Worm (Caenorhabditis elegans) whole organism, midembryonic: ENCODE results near the gene his-4.
"Not testable (repeated sequence)": the region's sequence is repeated elsewhere in the genome, so short reads cannot be mapped to it uniquely, and the experiment has no call there.

Experiments used
- T22C8.4 ChIP-seq: fragments of 200-800 bp; sonication (Bioruptor generic); IDR thresholded peaks from 2 replicates; pipeline ENCODE4 v1.3.6; 2022; ENCODE audit warnings: missing genetic modification characterization, missing compliant biosample characterization
- cog-1 ChIP-seq: sonication (generic microtip); optimal IDR thresholded peaks from 2 replicates; lab custom pipeline; 2016; ENCODE audit warnings: missing genetic modification characterization, missing compliant biosample characterization
- flt-1 ChIP-seq: fragments of 200-800 bp; sonication (Bioruptor generic); IDR thresholded peaks from 2 replicates; pipeline ENCODE4 v1.3.6; 2022; ENCODE audit warnings: missing genetic modification characterization, missing compliant biosample characterization
- klf-2 ChIP-seq: fragments of 200-800 bp; sonication (Bioruptor generic); conservative IDR thresholded peaks from 2 replicates; pipeline ENCODE4 v1.3.6; 2022; ENCODE audit warnings: missing genetic modification reagents, missing genetic modification characterization, missing compliant biosample characterization
- med-1 ChIP-seq: sonication (generic microtip); optimal IDR thresholded peaks from 2 replicates; lab custom pipeline; 2017; ENCODE audit warnings: missing genetic modification characterization, mild to moderate bottlenecking, missing compliant biosample characterization, antibody characterized with exemption, missing genetic modification reagents; ENCODE audit not compliant: insufficient read depth
- ref-1 ChIP-seq: fragments of 200-800 bp; sonication (Bioruptor generic); conservative IDR thresholded peaks from 2 replicates; pipeline ENCODE4 v1.3.6; 2022; ENCODE audit warnings: missing genetic modification reagents, missing genetic modification characterization, missing compliant biosample characterization
- tab-1 ChIP-seq: fragments of 200-800 bp; sonication (Bioruptor generic); IDR thresholded peaks from 2 replicates; pipeline ENCODE4 v1.3.6; 2022; ENCODE audit warnings: missing genetic modification characterization, missing compliant biosample characterization
- ztf-23 ChIP-seq: fragments of 200-800 bp; sonication (Bioruptor generic); IDR thresholded peaks from 2 replicates; pipeline ENCODE4 v1.3.6; 2022; ENCODE audit warnings: missing genetic modification reagents, missing genetic modification characterization, missing compliant biosample characterization
- ztf-29 ChIP-seq: fragments of 200-800 bp; sonication (Bioruptor generic); IDR thresholded peaks from 2 replicates; pipeline ENCODE4 v1.3.6; 2022; ENCODE audit warnings: missing genetic modification reagents, missing genetic modification characterization, missing compliant biosample characterization

Gene his-4

DNA sequence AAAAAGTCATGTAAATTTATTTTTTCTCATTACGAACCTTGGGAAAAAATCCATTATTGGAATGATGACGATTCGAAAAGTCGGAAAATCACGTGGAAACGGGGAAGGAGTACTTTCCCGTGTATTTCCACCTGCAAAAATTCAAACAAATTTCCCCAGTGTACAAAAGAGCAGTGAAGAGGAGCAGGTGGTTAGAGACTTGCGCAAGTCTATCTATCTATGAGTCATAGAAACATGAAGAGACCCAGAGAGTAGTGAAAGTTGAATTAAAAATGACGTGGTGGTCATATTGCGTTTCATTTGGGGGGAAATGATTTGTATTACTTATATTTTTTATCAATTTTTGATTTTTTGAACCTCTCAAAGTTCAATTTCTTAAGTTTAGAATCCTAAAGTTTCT is 39.9 kb downstream of the his-4 start, which contains the start of gene nhr-50:
Gene nhr-50, minus strand, starts transcription at position 199 of the 400 bp plus-strand sequence.
- TF ChIP-seq ztf-29 (GFP tag; lab: Robert Waterston, UW): no peak
- TF ChIP-seq ref-1 (GFP tag; lab: Robert Waterston, UW): no peak
- no peak for TF ChIP-seq med-1 (GFP tag; lab: Kevin White, UChicago)
- no peak for TF ChIP-seq cog-1 (tag; lab: Kevin White, UChicago)
- no peak for TF ChIP-seq klf-2 (GFP tag; lab: Robert Waterston, UW)
- no peak for TF ChIP-seq ztf-23 (GFP tag; lab: Robert Waterston, UW)
- TF ChIP-seq flt-1 (GFP tag; lab: Robert Waterston, UW): no peak
- TF ChIP-seq tab-1 (GFP tag; lab: Robert Waterston, UW): no peak
- no peak for TF ChIP-seq T22C8.4 (GFP tag; lab: Robert Waterston, UW)

DNA sequence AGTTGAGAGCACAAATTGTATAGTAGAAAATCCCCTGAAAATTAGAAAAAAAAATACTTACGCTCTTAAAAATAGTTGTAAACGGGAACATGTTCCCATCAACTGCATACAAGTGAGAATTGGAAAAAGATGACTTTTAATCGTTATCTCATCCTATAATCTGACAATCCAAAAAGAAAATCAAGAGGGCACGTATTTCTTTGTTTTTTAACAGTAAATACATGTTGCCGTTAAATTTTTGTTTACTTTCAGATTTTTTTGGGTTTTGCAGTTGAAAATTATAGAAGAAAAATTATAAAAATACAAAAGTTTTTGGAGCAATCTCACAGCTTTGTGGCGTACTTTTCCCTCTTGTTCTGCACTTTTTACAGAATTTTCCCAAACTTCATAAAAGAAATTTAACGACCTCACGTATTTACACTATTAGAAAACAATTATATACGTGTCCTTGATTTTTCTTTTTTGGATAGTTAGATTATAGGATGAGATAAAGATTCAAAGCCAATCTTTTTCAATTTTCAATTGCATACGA is 43.6 kb downstream of the his-4 start, which contains the start of the genes C06C6.9 and C06C6.8:
Gene C06C6.9, minus strand, starts transcription at position 101 of the 532 bp plus-strand sequence.
Gene C06C6.8, plus strand, starts transcription at position 482 of the 532 bp plus-strand sequence.
- TF ChIP-seq T22C8.4 (GFP tag; lab: Robert Waterston, UW) (no peak), klf-2 (GFP tag; lab: Robert Waterston, UW) (no peak), ztf-23 (GFP tag; lab: Robert Waterston, UW) (no peak), cog-1 (tag; lab: Kevin White, UChicago) (no peak), med-1 (GFP tag; lab: Kevin White, UChicago) (no peak), tab-1 (GFP tag; lab: Robert Waterston, UW) (no peak), flt-1 (GFP tag; lab: Robert Waterston, UW) (no peak), ztf-29 (GFP tag; lab: Robert Waterston, UW) (no peak), ref-1 (GFP tag; lab: Robert Waterston, UW) (no peak)

DNA sequence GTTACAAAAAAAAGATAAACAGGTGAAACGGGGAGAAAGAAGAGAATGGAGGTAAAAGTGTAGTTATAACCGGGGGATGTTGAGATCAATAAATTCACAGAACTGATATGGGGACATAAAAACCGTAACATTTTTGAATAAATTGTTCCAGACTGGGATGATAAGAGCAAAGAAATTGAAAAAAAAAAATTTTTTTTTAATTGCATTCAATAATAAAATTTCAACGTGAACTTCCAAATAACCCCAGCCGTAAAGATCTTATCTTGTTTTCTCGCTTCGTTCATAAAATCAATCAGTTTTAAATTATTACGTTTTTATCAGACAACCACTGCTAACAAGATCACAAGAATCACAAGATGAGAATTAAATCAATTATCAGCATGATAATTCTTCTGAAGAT is 48.5 kb downstream of the his-4 start, which contains the start of gene C06C6.7:
Gene C06C6.7, plus strand, starts transcription at position 301 of the 400 bp plus-strand sequence.
- TF ChIP-seq klf-2, ztf-29, ztf-23 (GFP tag; lab: Robert Waterston, UW): not testable (repeated sequence)
